Fruit fly (Drosophila melanogaster): ENCODE data around the gene CG9578.
"Not testable (repeated sequence)": the region's sequence is repeated elsewhere in the genome, so short reads cannot be mapped to it uniquely, and the experiment has no call there.

- TF ChIP-seq EcR (GFP tag; optimal IDR thresholded peaks at IDR 0.05); CG8301 (tag; optimal IDR thresholded peaks at IDR 0.05): not testable (repeated sequence)
Measured at dm6 chrX:20143088-20143487, 26.9 kb upstream of the CG9578 start, which contains the start of gene Or19a.
